Worm (Caenorhabditis elegans): ENCODE measurements around the gene C34E10.9.
A peak's percentile ranks its signal among the peaks of the same experiment; 100 is the strongest.

C34E10.9 gene

ce11 chrIII:5294867-5295266 lies 31.7 kb upstream of the C34E10.9 start (continued):
- TF ChIP-seq che-1 (tag; optimal IDR thresholded peaks at IDR 0.05) (peak; percentile 90), gmeb-2 (tag; optimal IDR thresholded peaks at IDR 0.05) (peak; percentile 91), ceh-24 (tag; optimal IDR thresholded peaks at IDR 0.05) (peak; percentile 41), ceh-18 (tag; optimal IDR thresholded peaks at IDR 0.05) (peak; percentile 85), ceh-31 (tag; optimal IDR thresholded peaks at IDR 0.05) (peak; percentile 57), lim-6 (tag; optimal IDR thresholded peaks at IDR 0.05) (peak; percentile 22), ref-2 (tag; optimal IDR thresholded peaks at IDR 0.05) (peak; percentile 87), Y22D7AL.16 (tag; optimal IDR thresholded peaks at IDR 0.05) (peak; percentile 80), K09A11.1 (tag; optimal IDR thresholded peaks at IDR 0.05; ENCODE audit: insufficient read depth) (peak; percentile 70), elt-2 (tag; optimal IDR thresholded peaks at IDR 0.05) (peak; percentile 84), ceh-2 (tag; optimal IDR thresholded peaks at IDR 0.05) (peak; percentile 80), rnt-1 (tag; optimal IDR thresholded peaks at IDR 0.05) (peak; percentile 82), tbx-7 (tag; optimal IDR thresholded peaks at IDR 0.05) (peak; percentile 13), odd-2 (tag; optimal IDR thresholded peaks at IDR 0.05) (peak; percentile 67), nhr-11 (tag; optimal IDR thresholded peaks at IDR 0.05) (no peak), fkh-6 (tag; optimal IDR thresholded peaks at IDR 0.05) (peak; percentile 89), nhr-232 (tag; optimal IDR thresholded peaks at IDR 0.05) (peak; percentile 85)

- no peak for TF ChIP-seq fax-1 (tag; optimal IDR thresholded peaks at IDR 0.05)
- no peak for TF ChIP-seq ceh-48 (tag; optimal IDR thresholded peaks at IDR 0.05)
- no peak for TF ChIP-seq pqm-1 (tag; optimal IDR thresholded peaks at IDR 0.05)
- no peak for TF ChIP-seq unc-42 (tag; optimal IDR thresholded peaks at IDR 0.05)
- no peak for TF ChIP-seq ztf-16 (tag; optimal IDR thresholded peaks at IDR 0.05)
- TF ChIP-seq nfya-1 (tag; optimal IDR thresholded peaks at IDR 0.05), result no peak
- no peak for TF ChIP-seq dve-1 (tag; optimal IDR thresholded peaks at IDR 0.05)
- no peak for TF ChIP-seq Y22D7AL.16 (tag; optimal IDR thresholded peaks at IDR 0.05)
- TF ChIP-seq ceh-45 (GFP tag; IDR thresholded peaks at IDR 0.05), result no peak
- no peak for TF ChIP-seq ceh-14 (tag; optimal IDR thresholded peaks at IDR 0.05)
- TF ChIP-seq ceh-22 (tag; optimal IDR thresholded peaks at IDR 0.05), result no peak
- no peak for TF ChIP-seq ceh-18 (tag; optimal IDR thresholded peaks at IDR 0.05)
These were observed 31.1 kb upstream of the C34E10.9 start for ce11 chrIII:5294281-5294680.

ce11 chrIII:5291281-5291680 lies 28.1 kb upstream of the C34E10.9 start:
- TF ChIP-seq pqm-1 (tag; optimal IDR thresholded peaks at IDR 0.05), result no peak
- TF ChIP-seq elt-2 (tag; optimal IDR thresholded peaks at IDR 0.05), result peak; percentile 23

ce11 chrIII:5290230-5290629 lies 27.0 kb upstream of the C34E10.9 start:
- TF ChIP-seq F13H6.1 (tag; optimal IDR thresholded peaks at IDR 0.05), result no peak
- TF ChIP-seq ceh-18 (tag; optimal IDR thresholded peaks at IDR 0.05), result no peak
- no peak for TF ChIP-seq ceh-24 (tag; optimal IDR thresholded peaks at IDR 0.05)
- TF ChIP-seq ahr-1 (tag; optimal IDR thresholded peaks at IDR 0.05), result no peak
- no peak for TF ChIP-seq unc-86 (tag; optimal IDR thresholded peaks at IDR 0.05)
- no peak for TF ChIP-seq C38D4.7 (GFP tag; optimal IDR thresholded peaks at IDR 0.05)

- TF ChIP-seq C38D4.7 (GFP tag; optimal IDR thresholded peaks at IDR 0.05) (no peak), ceh-24 (tag; optimal IDR thresholded peaks at IDR 0.05) (no peak), elt-4 (tag; optimal IDR thresholded peaks at IDR 0.05) (no peak), ceh-48 (tag; optimal IDR thresholded peaks at IDR 0.05) (no peak), F13H6.1 (tag; optimal IDR thresholded peaks at IDR 0.05) (no peak), ceh-18 (tag; optimal IDR thresholded peaks at IDR 0.05) (no peak), ceh-19 (GFP tag; optimal IDR thresholded peaks at IDR 0.05) (no peak), ets-4 (tag; optimal IDR thresholded peaks at IDR 0.05) (no peak), hlh-30 (tag; optimal IDR thresholded peaks at IDR 0.05; ENCODE audit: insufficient read depth) (no peak)
These were observed 24.7 kb upstream of the C34E10.9 start, which contains the start of gene T15B12.1 for ce11 chrIII:5287877-5288276. TSS of gene T15B12.1 (plus strand) at chrIII:5288177.
